Worm (Caenorhabditis elegans): Measurements from ENCODE around the gene C09B9.85.

DNA sequence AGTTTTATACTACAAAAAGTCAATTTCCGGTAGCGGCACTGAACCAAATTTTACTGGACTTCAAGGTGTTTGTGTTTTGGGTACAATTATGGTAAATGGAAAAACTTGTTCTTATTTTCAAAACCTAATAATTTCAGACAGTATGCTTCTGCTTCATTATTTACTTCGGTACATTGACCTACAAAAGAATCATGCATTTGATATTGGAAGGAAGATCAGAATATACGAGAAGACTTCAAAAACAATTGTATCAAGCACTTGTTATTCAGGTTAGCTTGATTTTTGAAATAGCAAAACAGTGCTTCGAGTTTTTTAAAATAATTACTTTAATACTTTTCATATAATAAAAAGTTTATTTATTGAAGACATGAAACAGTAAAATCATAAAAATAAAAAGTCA lies 32.4 kb downstream of the C09B9.85 start:
- no peak for TF ChIP-seq mdl-1 (tag; optimal IDR thresholded peaks at IDR 0.05)
- no peak for TF ChIP-seq ceh-32 (tag; optimal IDR thresholded peaks at IDR 0.05; ENCODE audit: poor library complexity)
- TF ChIP-seq nhr-10 (tag; optimal IDR thresholded peaks at IDR 0.05) = no peak
- no peak for TF ChIP-seq T26A8.4 (GFP tag; IDR thresholded peaks at IDR 0.05)
- TF ChIP-seq Y105C5A.15 (GFP tag; IDR thresholded peaks at IDR 0.05) = no peak
- TF ChIP-seq snpc-4 (tag; optimal IDR thresholded peaks at IDR 0.05) = no peak
- TF ChIP-seq mxl-3 (GFP tag; optimal IDR thresholded peaks at IDR 0.05) = no peak
- TF ChIP-seq lsy-2 (tag; optimal IDR thresholded peaks at IDR 0.05) = no peak
- no peak for TF ChIP-seq lin-1 (GFP tag; IDR thresholded peaks at IDR 0.05)
- no peak for TF ChIP-seq ceh-28 (tag; optimal IDR thresholded peaks at IDR 0.05)
- peak in 1 of 2 experiments; percentile 96 for TF ChIP-seq unc-62 (GFP tag; optimal IDR thresholded peaks at IDR 0.05 in 1 of 2)
- no peak for TF ChIP-seq unc-62 (tag; optimal IDR thresholded peaks at IDR 0.05)
- no peak for TF ChIP-seq duxl-1 (tag; optimal IDR thresholded peaks at IDR 0.05; ENCODE audit: poor library complexity)
- TF ChIP-seq nhr-77 (tag; optimal IDR thresholded peaks at IDR 0.05) = no peak
